Worm (Caenorhabditis elegans) whole organism, late embryonic: ENCODE results near the gene slcr-46.3.
A peak's percentile ranks its signal among the peaks of the same experiment; 100 is the strongest.

Source experiments
- C08G9.2 ChIP-seq: sonication (generic microtip); optimal IDR thresholded peaks from 2 replicates; lab custom pipeline; 2016; ENCODE audit warnings: mild to moderate bottlenecking, missing genetic modification characterization, moderate library complexity, missing compliant biosample characterization
- K09A11.1 ChIP-seq: sonication (generic microtip); optimal IDR thresholded peaks from 2 replicates; lab custom pipeline; 2017; ENCODE audit warnings: antibody characterized with exemption, mild to moderate bottlenecking, missing genetic modification characterization, missing compliant biosample characterization; ENCODE audit not compliant: insufficient read depth
- T23F11.4 ChIP-seq: fragments of 200-800 bp; sonication (Bioruptor generic); optimal IDR thresholded peaks from 2 replicates; lab custom pipeline; 2018; ENCODE audit warnings: mild to moderate bottlenecking, missing genetic modification characterization, missing compliant biosample characterization
- ahr-1 ChIP-seq: sonication (generic microtip); optimal IDR thresholded peaks from 2 replicates; lab custom pipeline; 2016; ENCODE audit warnings: missing genetic modification characterization, missing compliant biosample characterization
- ceh-14 ChIP-seq: sonication (generic microtip); optimal IDR thresholded peaks from 2 replicates; lab custom pipeline; 2016; ENCODE audit warnings: missing genotype, missing genetic modification characterization, missing compliant biosample characterization
- ceh-2 ChIP-seq: sonication (generic microtip); optimal IDR thresholded peaks from 2 replicates; lab custom pipeline; 2016; ENCODE audit warnings: missing genotype, missing genetic modification characterization, missing compliant biosample characterization
- ceh-22 ChIP-seq: sonication (generic microtip); optimal IDR thresholded peaks from 2 replicates; lab custom pipeline; 2017; ENCODE audit warnings: missing biosample characterization, missing genetic modification characterization
- ceh-24 ChIP-seq: sonication (generic microtip); optimal IDR thresholded peaks from 2 replicates; lab custom pipeline; 2016; ENCODE audit warnings: mild to moderate bottlenecking, missing genetic modification characterization, missing compliant biosample characterization
- ceh-30 ChIP-seq: fragments of 150-350 bp; optimal IDR thresholded peaks from 2 replicates; lab custom pipeline; 2014; ENCODE audit warnings: missing biosample characterization, missing genetic modification characterization
- ceh-31 ChIP-seq: sonication (generic microtip); optimal IDR thresholded peaks from 2 replicates; lab custom pipeline; 2016; ENCODE audit warnings: missing genetic modification characterization, missing compliant biosample characterization
- ceh-34 ChIP-seq: sonication (generic microtip); optimal IDR thresholded peaks from 2 replicates; lab custom pipeline; 2016; ENCODE audit warnings: mild to moderate bottlenecking, missing genetic modification characterization, missing compliant biosample characterization
- ceh-45 ChIP-seq: fragments of 200-800 bp; sonication (Bioruptor generic); IDR thresholded peaks from 2 replicates; pipeline ENCODE4 v1.3.6; 2022; ENCODE audit warnings: missing genetic modification reagents, missing genetic modification characterization, missing compliant biosample characterization
- ceh-48 ChIP-seq: sonication (generic microtip); optimal IDR thresholded peaks from 2 replicates; lab custom pipeline; 2016; ENCODE audit warnings: missing genetic modification characterization, inconsistent platforms, missing compliant biosample characterization
- ceh-9 ChIP-seq: sonication (generic microtip); optimal IDR thresholded peaks from 2 replicates; lab custom pipeline; 2016; ENCODE audit warnings: mild to moderate bottlenecking, missing genetic modification characterization, inconsistent platforms, missing compliant biosample characterization
- dmd-4 ChIP-seq: sonication (generic microtip); optimal IDR thresholded peaks from 2 replicates; lab custom pipeline; 2016; ENCODE audit warnings: borderline replicate concordance, missing genetic modification characterization, missing compliant biosample characterization
- dve-1 ChIP-seq: sonication (generic microtip); optimal IDR thresholded peaks from 2 replicates; lab custom pipeline; 2017; ENCODE audit warnings: antibody characterized with exemption, mild to moderate bottlenecking, missing genetic modification characterization, missing compliant biosample characterization
- elt-4 ChIP-seq: sonication (generic microtip); optimal IDR thresholded peaks from 2 replicates; lab custom pipeline; 2016; ENCODE audit warnings: missing genetic modification characterization, missing compliant biosample characterization
- eyg-1 ChIP-seq: sonication (generic microtip); optimal IDR thresholded peaks from 2 replicates; lab custom pipeline; 2016; ENCODE audit warnings: missing genotype, missing genetic modification characterization, missing compliant biosample characterization
- fkh-10 ChIP-seq: fragments of 150-350 bp; optimal IDR thresholded peaks from 2 replicates; lab custom pipeline; 2014; ENCODE audit warnings: missing biosample characterization, missing genetic modification reagents, missing genetic modification characterization
- fkh-6 ChIP-seq: sonication (generic microtip); optimal IDR thresholded peaks from 2 replicates; lab custom pipeline; 2016; ENCODE audit warnings: missing genetic modification characterization, missing compliant biosample characterization
- gmeb-2 ChIP-seq: sonication (generic microtip); optimal IDR thresholded peaks from 2 replicates; lab custom pipeline; 2016; ENCODE audit warnings: missing genetic modification characterization, inconsistent platforms, missing compliant biosample characterization
- hlh-13 ChIP-seq: fragments of 200-800 bp; sonication (Bioruptor generic); optimal IDR thresholded peaks from 2 replicates; lab custom pipeline; 2018; ENCODE audit warnings: mild to moderate bottlenecking, missing genetic modification characterization, missing compliant biosample characterization
- hlh-15 ChIP-seq: sonication (generic microtip); optimal IDR thresholded peaks from 2 replicates; lab custom pipeline; 2016; ENCODE audit warnings: missing genetic modification characterization, missing compliant biosample characterization
- hlh-30 ChIP-seq: sonication (generic microtip); optimal IDR thresholded peaks from 2 replicates; lab custom pipeline; 2017; ENCODE audit warnings: antibody characterized with exemption, missing genetic modification characterization, missing compliant biosample characterization; ENCODE audit not compliant: insufficient read depth
- lim-6 ChIP-seq: sonication (generic microtip); optimal IDR thresholded peaks from 2 replicates; lab custom pipeline; 2016; ENCODE audit warnings: missing genetic modification characterization, missing compliant biosample characterization
- lin-11 ChIP-seq: fragments of 200-800 bp; sonication (Bioruptor generic); optimal IDR thresholded peaks from 2 replicates; lab custom pipeline; 2018; ENCODE audit warnings: mild to moderate bottlenecking, missing genetic modification characterization, missing compliant biosample characterization
- madf-2 ChIP-seq: sonication (generic microtip); optimal IDR thresholded peaks from 2 replicates; lab custom pipeline; 2017; ENCODE audit warnings: missing genetic modification characterization, missing compliant biosample characterization
- mec-3 ChIP-seq: sonication (generic microtip); optimal IDR thresholded peaks from 2 replicates; lab custom pipeline; 2016; ENCODE audit warnings: borderline replicate concordance, missing genetic modification characterization, missing compliant biosample characterization
- nfya-1 ChIP-seq: sonication (generic microtip); optimal IDR thresholded peaks from 2 replicates; lab custom pipeline; 2017; ENCODE audit warnings: missing genetic modification characterization, mild to moderate bottlenecking, missing compliant biosample characterization, antibody characterized with exemption, moderate library complexity
- nhr-232 ChIP-seq: sonication (generic microtip); optimal IDR thresholded peaks from 2 replicates; lab custom pipeline; 2016; ENCODE audit warnings: missing genetic modification characterization, missing compliant biosample characterization
- npax-4 ChIP-seq: sonication (generic microtip); optimal IDR thresholded peaks from 2 replicates; lab custom pipeline; 2016; ENCODE audit warnings: missing genetic modification characterization, missing compliant biosample characterization
- pag-3 ChIP-seq: sonication (generic microtip); optimal IDR thresholded peaks from 2 replicates; lab custom pipeline; 2016; ENCODE audit warnings: missing compliant biosample characterization, missing genetic modification characterization, borderline replicate concordance
- pat-9 ChIP-seq: fragments of 200-800 bp; sonication (Bioruptor generic); optimal IDR thresholded peaks from 2 replicates; lab custom pipeline; 2018; ENCODE audit warnings: mild to moderate bottlenecking, missing genetic modification characterization, moderate library complexity, missing compliant biosample characterization
- pax-1 ChIP-seq: fragments of 150-350 bp; optimal IDR thresholded peaks from 2 replicates; lab custom pipeline; 2014; ENCODE audit warnings: missing biosample characterization, missing genetic modification characterization
- pha-2 ChIP-seq: sonication (generic microtip); optimal IDR thresholded peaks from 2 replicates; lab custom pipeline; 2017; ENCODE audit warnings: mild to moderate bottlenecking, missing genetic modification characterization, missing compliant biosample characterization
- pha-4 ChIP-seq: fragments of 150-350 bp; optimal IDR thresholded peaks from 2 replicates; lab custom pipeline; 2018; ENCODE audit warnings: missing biosample characterization, missing genetic modification reagents, missing genetic modification characterization
- pqm-1 ChIP-seq: sonication (generic microtip); optimal IDR thresholded peaks from 2 replicates; lab custom pipeline; 2016; ENCODE audit warnings: missing genetic modification characterization, missing compliant biosample characterization
- ref-2 ChIP-seq: sonication (generic microtip); optimal IDR thresholded peaks from 2 replicates; lab custom pipeline; 2016; ENCODE audit warnings: missing genetic modification characterization, missing compliant biosample characterization
- sdc-2 ChIP-seq: sonication (generic microtip); optimal IDR thresholded peaks from 2 replicates; lab custom pipeline; 2016; ENCODE audit warnings: missing genotype, missing genetic modification characterization, missing compliant biosample characterization
- sox-2 ChIP-seq: fragments of 200-800 bp; sonication (Bioruptor generic); IDR thresholded peaks from 2 replicates; pipeline ENCODE4 v1.3.6; 2022; ENCODE audit warnings: missing genetic modification reagents, missing genetic modification characterization, missing compliant biosample characterization
- syd-9 ChIP-seq: sonication (generic microtip); optimal IDR thresholded peaks from 2 replicates; lab custom pipeline; 2016; ENCODE audit warnings: mild to moderate bottlenecking, missing genetic modification characterization, moderate library complexity, missing compliant biosample characterization
- tbx-2 ChIP-seq: sonication (generic microtip); optimal IDR thresholded peaks from 2 replicates; lab custom pipeline; 2016; ENCODE audit warnings: missing genetic modification characterization, missing compliant biosample characterization
- tbx-7 ChIP-seq: sonication (generic microtip); optimal IDR thresholded peaks from 2 replicates; lab custom pipeline; 2016; ENCODE audit warnings: missing genotype, missing genetic modification characterization, missing compliant biosample characterization
- ttx-3 ChIP-seq: sonication (generic microtip); optimal IDR thresholded peaks from 2 replicates; lab custom pipeline; 2016; ENCODE audit warnings: missing genetic modification reagents, missing genetic modification characterization, missing compliant biosample characterization
- unc-3 ChIP-seq, 2 experiments: fragments of 200-800 bp in 1 of 2; sonication (Bioruptor generic) in 1 of 2; sonication (generic microtip) in 1 of 2; conservative IDR thresholded peaks in 1 of 2; optimal IDR thresholded peaks in 1 of 2; 2 replicates each; pipeline versions ENCODE4 v1.3.6 to Lab custom; 2016 to 2022; ENCODE audit warnings: missing compliant biosample characterization in 2 of 2, missing genetic modification characterization in 2 of 2, missing genetic modification reagents in 1 of 2
- unc-42 ChIP-seq: sonication (generic microtip); optimal IDR thresholded peaks from 2 replicates; lab custom pipeline; 2016; ENCODE audit warnings: missing genotype, missing genetic modification characterization, missing compliant biosample characterization
- unc-55 ChIP-seq: sonication (generic microtip); optimal IDR thresholded peaks from 2 replicates; lab custom pipeline; 2017; ENCODE audit warnings: missing biosample characterization, missing genetic modification reagents, missing genetic modification characterization
- unc-86 ChIP-seq: sonication (generic microtip); optimal IDR thresholded peaks from 2 replicates; lab custom pipeline; 2016; ENCODE audit warnings: missing genetic modification characterization, missing compliant biosample characterization
- zip-5 ChIP-seq: sonication (generic microtip); optimal IDR thresholded peaks from 2 replicates; lab custom pipeline; 2016; ENCODE audit warnings: missing genetic modification characterization, missing compliant biosample characterization
- ztf-16 ChIP-seq: sonication (generic microtip); optimal IDR thresholded peaks from 2 replicates; lab custom pipeline; 2017; ENCODE audit warnings: missing genetic modification characterization, missing compliant biosample characterization

The slcr-46.3 gene

DNA sequence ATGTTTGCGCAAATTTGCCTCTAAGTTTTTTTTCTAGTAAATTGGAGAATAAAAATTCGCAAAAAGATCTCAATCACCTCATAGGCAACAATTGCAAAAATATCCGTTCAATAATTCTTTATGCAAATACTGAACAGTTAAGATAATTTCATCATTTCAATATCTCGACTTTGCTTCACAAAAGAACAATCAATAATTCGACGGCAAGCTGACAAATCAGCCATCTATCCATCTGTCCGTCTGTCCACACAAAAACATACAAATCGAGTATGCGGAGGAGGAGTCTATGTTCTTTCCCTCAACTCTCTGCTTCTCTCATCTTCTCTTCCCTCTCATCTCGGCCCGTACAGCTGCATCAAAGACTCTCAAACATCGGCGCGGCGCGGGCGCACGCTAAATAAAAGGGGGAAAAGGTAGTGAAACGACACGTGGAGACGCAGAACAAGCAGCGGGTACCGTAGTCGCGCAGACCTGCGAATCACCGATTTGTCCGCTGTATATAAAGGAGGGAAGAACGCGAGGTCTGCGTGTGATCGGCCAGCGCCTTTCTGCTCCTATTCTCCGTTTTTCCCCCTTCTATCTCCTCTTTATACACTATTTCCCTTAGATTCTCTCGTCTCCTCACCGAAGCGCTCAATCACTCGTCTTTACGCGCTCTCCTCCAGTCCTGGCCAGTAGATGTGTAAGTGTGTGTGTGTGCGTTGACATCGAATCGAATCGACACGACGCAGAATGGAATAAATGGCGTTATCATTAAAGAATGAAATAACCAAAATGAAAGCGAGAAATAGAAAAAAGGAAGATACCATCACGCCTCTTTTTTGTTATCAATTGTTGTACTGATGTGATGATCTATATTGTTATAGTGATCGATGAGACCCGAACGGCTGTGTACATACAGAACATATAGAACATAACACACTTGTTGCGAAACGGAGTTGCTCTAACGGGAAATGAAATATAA is 7.1 kb upstream of the slcr-46.3 start:
- TF ChIP-seq ceh-48 (tag; lab: Kevin White, UChicago) (peak; percentile 12), hlh-15 (tag; lab: Kevin White, UChicago) (no peak), sdc-2 (tag; lab: Kevin White, UChicago) (peak; percentile 67), gmeb-2 (no peak), ceh-9 (tag; lab: Kevin White, UChicago) (no peak), pha-4 (tag; lab: Kevin White, UChicago) (no peak), tbx-2 (tag; lab: Kevin White, UChicago) (peak; percentile 95), dve-1 (tag; lab: Kevin White, UChicago) (peak; percentile 64), ceh-30 (tag; lab: Kevin White, UChicago) (no peak), dmd-4 (tag; lab: Kevin White, UChicago) (peak; percentile 72), C08G9.2 (tag; lab: Kevin White, UChicago) (peak; percentile 74), ztf-16 (tag; lab: Kevin White, UChicago) (peak; percentile 73), unc-86 (tag; lab: Kevin White, UChicago) (peak; percentile 42), fkh-10 (peak; percentile 75), tbx-7 (tag; lab: Kevin White, UChicago) (peak; percentile 38), pax-1 (tag; lab: Kevin White, UChicago) (no peak), ref-2 (peak; percentile 89), unc-55 (GFP tag; lab: Kevin White, UChicago) (peak; percentile 96), ceh-31 (peak; percentile 98), ceh-14 (peak; percentile 59), unc-3 (GFP tag; conservative IDR thresholded peaks at IDR 0.05; lab: Robert Waterston, UW) (no peak), unc-3 (tag; optimal IDR thresholded peaks at IDR 0.05; lab: Kevin White, UChicago) (peak; percentile 50), unc-42 (peak; percentile 69), ceh-45 (GFP tag; lab: Robert Waterston, UW) (no peak), pag-3 (tag; lab: Kevin White, UChicago) (peak; percentile 55), hlh-30 (tag; lab: Kevin White, UChicago) (peak; percentile 91), mec-3 (tag; lab: Kevin White, UChicago) (peak; percentile 38), elt-4 (no peak), nfya-1 (tag; lab: Kevin White, UChicago) (peak; percentile 100), lin-11 (no peak), pqm-1 (tag; lab: Kevin White, UChicago) (peak; percentile 79), pat-9 (peak; percentile 61), ceh-24 (tag; lab: Kevin White, UChicago) (no peak), nhr-232 (tag; lab: Kevin White, UChicago) (peak; percentile 33), zip-5 (tag; lab: Kevin White, UChicago) (no peak), madf-2 (tag; lab: Kevin White, UChicago) (peak; percentile 73), syd-9 (tag; lab: Kevin White, UChicago) (peak; percentile 76), lim-6 (tag; lab: Kevin White, UChicago) (peak; percentile 32), ahr-1 (peak; percentile 70), ttx-3 (no peak), ceh-34 (tag; lab: Kevin White, UChicago) (peak; percentile 95), ceh-2 (tag; lab: Kevin White, UChicago) (peak; percentile 81), T23F11.4 (peak; percentile 5), K09A11.1 (tag; lab: Kevin White, UChicago) (peak; percentile 15), npax-4 (tag; lab: Kevin White, UChicago) (peak; percentile 3), fkh-6 (no peak), hlh-13 (GFP tag; lab: Kevin White, UChicago) (no peak), ceh-22 (tag; lab: Kevin White, UChicago) (peak; percentile 75), eyg-1 (tag; lab: Kevin White, UChicago) (peak; percentile 72), sox-2 (peak; percentile 58), pha-2 (tag; lab: Kevin White, UChicago) (peak; percentile 73)
